Worm (Caenorhabditis elegans): ENCODE results near the gene vap-1.

vap-1 gene

DNA sequence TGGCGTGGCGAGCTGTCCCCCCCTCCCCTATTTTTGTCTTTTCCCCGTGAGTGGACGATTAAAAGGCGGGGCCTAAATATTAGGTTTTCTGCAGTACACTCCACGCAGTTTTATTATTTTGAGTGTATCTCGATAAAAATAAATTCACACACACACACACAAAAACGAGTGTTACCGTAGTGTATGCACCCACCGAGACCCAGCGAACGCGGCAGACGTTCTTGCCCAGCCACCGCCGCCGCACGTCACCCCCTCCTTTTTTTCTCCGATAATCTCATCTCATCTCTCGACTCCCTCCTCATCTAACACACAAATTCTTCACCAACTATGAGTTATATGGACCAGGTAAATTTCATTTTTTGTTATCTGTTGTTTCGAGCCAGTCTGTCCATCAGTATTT, 37.9 kb upstream of the vap-1 start, which contains the start of gene fubl-3 (continued):
- TF ChIP-seq aha-1 (tag; optimal IDR thresholded peaks at IDR 0.05) (no peak), ama-1 (optimal IDR thresholded peaks at IDR 0.05) (no peak), hlh-17 (GFP tag; optimal IDR thresholded peaks at IDR 0.05; ENCODE audit: borderline replicate concordance) (no peak), mdl-1 (tag; optimal IDR thresholded peaks at IDR 0.05) (peak in 1 of 2 experiments; percentile 5), ets-5 (GFP tag; IDR thresholded peaks at IDR 0.05) (no peak), sox-4 (tag; optimal IDR thresholded peaks at IDR 0.05) (no peak), ceh-63 (GFP tag; optimal IDR thresholded peaks at IDR 0.05) (no peak), pqm-1 (tag; optimal IDR thresholded peaks at IDR 0.05) (no peak), C04F5.9 (tag; optimal IDR thresholded peaks at IDR 0.05) (no peak), grh-1 (GFP tag; IDR thresholded peaks at IDR 0.05) (no peak), mef-2 (tag; optimal IDR thresholded peaks at IDR 0.05) (no peak), nhr-20 (tag; optimal IDR thresholded peaks at IDR 0.05) (peak; percentile 55), pax-3 (tag; optimal IDR thresholded peaks at IDR 0.05) (no peak), mab-9 (GFP tag; IDR thresholded peaks at IDR 0.05) (no peak), vab-15 (tag; optimal IDR thresholded peaks at IDR 0.05) (no peak), isw-1 (GFP tag; IDR thresholded peaks at IDR 0.05) (no peak), xbp-1 (tag; optimal IDR thresholded peaks at IDR 0.05) (peak; percentile 37), nhr-19 (GFP tag; conservative IDR thresholded peaks at IDR 0.05) (peak; percentile 22), egl-27 (tag; optimal IDR thresholded peaks at IDR 0.05) (no peak), lsy-2 (tag; optimal IDR thresholded peaks at IDR 0.05) (peak; percentile 86 to 96), lin-39 (tag; optimal IDR thresholded peaks at IDR 0.05) (no peak), rnt-1 (tag; optimal IDR thresholded peaks at IDR 0.05) (peak; percentile 45), zip-4 (GFP tag; optimal IDR thresholded peaks at IDR 0.05) (no peak), skn-1 (tag; optimal IDR thresholded peaks at IDR 0.05) (peak; percentile 7), C34B4.2 (tag; optimal IDR thresholded peaks at IDR 0.05) (no peak), mep-1 (tag; optimal IDR thresholded peaks at IDR 0.05) (peak; percentile 14), lin-35 (GFP tag; optimal IDR thresholded peaks at IDR 0.05) (peak in 1 of 2 experiments; percentile 43), sptf-1 (tag; optimal IDR thresholded peaks at IDR 0.05) (no peak), ces-1 (GFP tag; optimal IDR thresholded peaks at IDR 0.05) (no peak), alr-1 (tag; optimal IDR thresholded peaks at IDR 0.05; ENCODE audit: borderline replicate concordance) (no peak), snpc-4 (tag; optimal IDR thresholded peaks at IDR 0.05) (peak; percentile 11), ceh-8 (GFP tag; optimal IDR thresholded peaks at IDR 0.05) (no peak), efl-3 (GFP tag; optimal IDR thresholded peaks at IDR 0.05) (no peak), nhr-47 (tag; optimal IDR thresholded peaks at IDR 0.05) (peak; percentile 43), egl-13 (tag; optimal IDR thresholded peaks at IDR 0.05) (no peak), fkh-4 (tag; optimal IDR thresholded peaks at IDR 0.05; ENCODE audit: borderline replicate concordance) (no peak), lin-15B (tag; optimal IDR thresholded peaks at IDR 0.05) (no peak), ztf-4 (tag; optimal IDR thresholded peaks at IDR 0.05) (no peak), elt-2 (tag; optimal IDR thresholded peaks at IDR 0.05) (no peak), fkh-8 (tag; optimal IDR thresholded peaks at IDR 0.05) (no peak), sup-37 (GFP tag; optimal IDR thresholded peaks at IDR 0.05) (no peak), jun-1 (tag; optimal IDR thresholded peaks at IDR 0.05) (no peak)

DNA sequence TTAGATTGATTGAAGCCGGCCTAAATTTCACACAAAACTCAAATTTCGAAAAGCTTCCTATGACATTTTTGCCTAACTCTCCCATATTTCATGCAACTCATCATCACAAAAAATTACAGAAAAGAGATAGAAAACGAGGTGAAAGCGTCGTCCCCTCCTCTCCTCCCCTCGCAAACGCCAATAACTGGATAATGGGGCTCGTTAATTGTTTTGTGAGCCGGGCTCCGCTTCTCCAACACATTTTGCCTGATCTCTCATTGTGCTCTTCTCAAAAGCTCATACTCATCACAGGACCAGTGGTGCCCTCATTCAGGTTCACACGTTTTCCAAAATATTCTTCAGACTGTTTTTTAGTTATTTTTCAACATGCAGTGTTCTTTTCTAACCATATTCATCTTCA, 32.4 kb upstream of the vap-1 start, which contains the start of gene pbo-6:
TSS of gene pbo-6 (plus strand) at position 240 of the 400 bp plus-strand sequence.
- no peak for TF ChIP-seq nhr-47 (tag; optimal IDR thresholded peaks at IDR 0.05)
